Worm (Caenorhabditis elegans): ENCODE results near the gene sri-72.

The sri-72 gene

ce11 chrV:559940-560339, 8.1 kb downstream of the sri-72 start, which contains the start of gene srx-7:
Gene srx-7 (plus strand): TSS chrV:560195.
- no peak for TF ChIP-seq unc-86 (tag; optimal IDR thresholded peaks at IDR 0.05)
- no peak for TF ChIP-seq nhr-11 (tag; optimal IDR thresholded peaks at IDR 0.05)
- TF ChIP-seq fax-1 (tag; optimal IDR thresholded peaks at IDR 0.05): no peak
- no peak for TF ChIP-seq pros-1 (tag; optimal IDR thresholded peaks at IDR 0.05)
- TF ChIP-seq ceh-48 (tag; optimal IDR thresholded peaks at IDR 0.05): no peak
- no peak for TF ChIP-seq pha-2 (tag; optimal IDR thresholded peaks at IDR 0.05)
- TF ChIP-seq sdc-2 (tag; optimal IDR thresholded peaks at IDR 0.05): no peak
- no peak for TF ChIP-seq ceh-45 (GFP tag; IDR thresholded peaks at IDR 0.05)

- TF ChIP-seq elt-2 (tag; optimal IDR thresholded peaks at IDR 0.05) (no peak), syd-9 (tag; optimal IDR thresholded peaks at IDR 0.05) (no peak), pqm-1 (tag; optimal IDR thresholded peaks at IDR 0.05) (no peak), unc-55 (GFP tag; optimal IDR thresholded peaks at IDR 0.05) (no peak), ceh-31 (tag; optimal IDR thresholded peaks at IDR 0.05) (no peak)
These were observed 11.9 kb downstream of the sri-72 start, which contains the start of gene srx-8 for ce11 chrV:556055-556454. Gene srx-8 (minus strand): TSS chrV:556155.

- TF ChIP-seq F13H6.1 (tag; optimal IDR thresholded peaks at IDR 0.05) (no peak), ceh-14 (tag; optimal IDR thresholded peaks at IDR 0.05) (no peak), hlh-6 (tag; optimal IDR thresholded peaks at IDR 0.05) (no peak), ceh-48 (tag; optimal IDR thresholded peaks at IDR 0.05) (no peak), ceh-22 (tag; optimal IDR thresholded peaks at IDR 0.05) (no peak), nhr-11 (tag; optimal IDR thresholded peaks at IDR 0.05) (no peak), tbx-7 (tag; optimal IDR thresholded peaks at IDR 0.05) (no peak)
These were observed 14.9 kb downstream of the sri-72 start, which contains the start of gene C14C6.8 for ce11 chrV:553067-553466. Gene C14C6.8 (minus strand): TSS chrV:553167.

- no peak for TF ChIP-seq Y22D7AL.16 (tag; optimal IDR thresholded peaks at IDR 0.05)
- TF ChIP-seq pha-4 (tag; optimal IDR thresholded peaks at IDR 0.05): no peak
- no peak for TF ChIP-seq ceh-18 (tag; optimal IDR thresholded peaks at IDR 0.05)
- TF ChIP-seq ceh-31 (tag; optimal IDR thresholded peaks at IDR 0.05): no peak
These were observed 15.6 kb downstream of the sri-72 start for ce11 chrV:552406-552805.

ce11 chrV:547980-548379, 20.0 kb downstream of the sri-72 start, which contains the start of gene C14C6.6:
Gene C14C6.6 (minus strand): TSS chrV:548080.
- no peak for TF ChIP-seq sox-4 (tag; optimal IDR thresholded peaks at IDR 0.05)
- TF ChIP-seq unc-42 (tag; optimal IDR thresholded peaks at IDR 0.05): no peak
- TF ChIP-seq npax-4 (tag; optimal IDR thresholded peaks at IDR 0.05): no peak
- no peak for TF ChIP-seq unc-86 (tag; optimal IDR thresholded peaks at IDR 0.05)
- TF ChIP-seq unc-3 (GFP tag; conservative IDR thresholded peaks at IDR 0.05): no peak
- no peak for TF ChIP-seq unc-3 (tag; optimal IDR thresholded peaks at IDR 0.05)
- no peak for TF ChIP-seq ceh-31 (tag; optimal IDR thresholded peaks at IDR 0.05)
- no peak for TF ChIP-seq ahr-1 (tag; optimal IDR thresholded peaks at IDR 0.05)
- TF ChIP-seq pha-2 (tag; optimal IDR thresholded peaks at IDR 0.05): no peak
- no peak for TF ChIP-seq ztf-16 (tag; optimal IDR thresholded peaks at IDR 0.05)
- no peak for TF ChIP-seq madf-2 (tag; optimal IDR thresholded peaks at IDR 0.05)
- TF ChIP-seq C38D4.7 (GFP tag; optimal IDR thresholded peaks at IDR 0.05): no peak
- no peak for TF ChIP-seq syd-9 (tag; optimal IDR thresholded peaks at IDR 0.05)
- TF ChIP-seq lim-6 (tag; optimal IDR thresholded peaks at IDR 0.05): no peak
- no peak for TF ChIP-seq fax-1 (tag; optimal IDR thresholded peaks at IDR 0.05)
- no peak for TF ChIP-seq C08G9.2 (tag; optimal IDR thresholded peaks at IDR 0.05)

- TF ChIP-seq rnt-1 (tag; optimal IDR thresholded peaks at IDR 0.05) (no peak), npax-4 (tag; optimal IDR thresholded peaks at IDR 0.05) (no peak), ttx-3 (tag; optimal IDR thresholded peaks at IDR 0.05) (no peak), C38D4.7 (GFP tag; optimal IDR thresholded peaks at IDR 0.05) (no peak), ceh-48 (tag; optimal IDR thresholded peaks at IDR 0.05) (no peak), fax-1 (tag; optimal IDR thresholded peaks at IDR 0.05) (no peak), syd-9 (tag; optimal IDR thresholded peaks at IDR 0.05) (no peak), odd-2 (tag; optimal IDR thresholded peaks at IDR 0.05) (no peak), fkh-6 (tag; optimal IDR thresholded peaks at IDR 0.05) (no peak), mec-3 (tag; optimal IDR thresholded peaks at IDR 0.05; ENCODE audit: borderline replicate concordance) (no peak), lin-11 (tag; optimal IDR thresholded peaks at IDR 0.05) (no peak), ceh-34 (tag; optimal IDR thresholded peaks at IDR 0.05) (no peak), sox-2 (GFP tag; IDR thresholded peaks at IDR 0.05) (no peak), K02D7.2 (tag; optimal IDR thresholded peaks at IDR 0.05) (no peak), che-1 (tag; optimal IDR thresholded peaks at IDR 0.05) (no peak), ceh-19 (GFP tag; optimal IDR thresholded peaks at IDR 0.05) (no peak), unc-55 (GFP tag; optimal IDR thresholded peaks at IDR 0.05) (no peak), ceh-22 (tag; optimal IDR thresholded peaks at IDR 0.05) (no peak)
These were observed 24.8 kb downstream of the sri-72 start, which contains the start of gene C14C6.3 for ce11 chrV:543169-543568. Gene C14C6.3 (plus strand): TSS chrV:543469.
